Fruit fly (Drosophila melanogaster) whole organism, embryonic: ENCODE results near the gene Mst98Ca.

Source experiments
- CG10267 ChIP-seq: fragments of 200-800 bp; sonication (Bioruptor generic); optimal IDR thresholded peaks from 2 replicates; lab custom pipeline; 2018; ENCODE audit warnings: missing biosample characterization, mild to moderate bottlenecking, missing genetic modification characterization, moderate library complexity
- CG10431 ChIP-seq: fragments of 200-800 bp; sonication (Bioruptor generic); optimal IDR thresholded peaks from 3 replicates; lab custom pipeline; 2018; ENCODE audit warnings: missing biosample characterization, mild to moderate bottlenecking, missing genetic modification characterization
- CG11247 ChIP-seq: fragments of 200-800 bp; sonication (Bioruptor generic); IDR thresholded peaks from 2 replicates; pipeline ENCODE4 v1.3.6; 2022; ENCODE audit warnings: missing biosample characterization, missing genetic modification characterization
- CG12155 ChIP-seq: fragments of 200-800 bp; sonication (Bioruptor generic); optimal IDR thresholded peaks from 3 replicates; lab custom pipeline; 2016; ENCODE audit warnings: missing biosample characterization, missing genetic modification characterization
- CG12744 ChIP-seq: fragments of 200-800 bp; sonication (Bioruptor generic); optimal IDR thresholded peaks from 2 replicates; lab custom pipeline; 2016; ENCODE audit warnings: missing biosample characterization, missing genetic modification characterization
- CG13123 ChIP-seq: fragments of 200-800 bp; sonication (Bioruptor generic); optimal IDR thresholded peaks from 2 replicates; lab custom pipeline; 2016; ENCODE audit warnings: missing biosample characterization, missing genetic modification characterization
- CG13424 ChIP-seq: fragments of 200-800 bp; sonication (Bioruptor generic); optimal IDR thresholded peaks from 2 replicates; lab custom pipeline; 2019; ENCODE audit warnings: missing biosample characterization, mild to moderate bottlenecking, missing genetic modification characterization, moderate library complexity
- CG15696 ChIP-seq: fragments of 200-800 bp; sonication (Bioruptor generic); optimal IDR thresholded peaks from 2 replicates; lab custom pipeline; 2019; ENCODE audit warnings: missing biosample characterization, mild to moderate bottlenecking, missing genetic modification characterization, moderate library complexity
- CG1647 ChIP-seq: fragments of 200-800 bp; sonication (Bioruptor generic); optimal IDR thresholded peaks from 3 replicates; lab custom pipeline; 2016; ENCODE audit warnings: missing biosample characterization, missing genetic modification characterization
- CG16815 ChIP-seq: fragments of 200-800 bp; sonication (Bioruptor generic); optimal IDR thresholded peaks from 3 replicates; lab custom pipeline; 2017; ENCODE audit warnings: missing biosample characterization, mild to moderate bottlenecking, missing genetic modification characterization
- CG17612 ChIP-seq: fragments of 200-800 bp; sonication (Bioruptor generic); IDR thresholded peaks from 2 replicates; pipeline ENCODE4 v1.3.6; 2022; ENCODE audit warnings: missing biosample characterization, missing genetic modification characterization
- CG17829 ChIP-seq: fragments of 200-800 bp; optimal IDR thresholded peaks from 2 replicates; lab custom pipeline; 2019; ENCODE audit warnings: missing biosample characterization, mild to moderate bottlenecking, missing genetic modification characterization, moderate library complexity
- CG2116 ChIP-seq: fragments of 200-800 bp; sonication (Bioruptor generic); optimal IDR thresholded peaks from 3 replicates; lab custom pipeline; 2018; ENCODE audit warnings: missing biosample characterization, mild to moderate bottlenecking, missing genetic modification characterization
- CG2120 ChIP-seq: fragments of 200-800 bp; sonication (Bioruptor generic); optimal IDR thresholded peaks from 3 replicates; lab custom pipeline; 2016; ENCODE audit warnings: missing biosample characterization, missing genetic modification characterization
- CG30020 ChIP-seq: fragments of 200-800 bp; optimal IDR thresholded peaks from 2 replicates; lab custom pipeline; 2019; ENCODE audit warnings: missing biosample characterization, mild to moderate bottlenecking, missing genetic modification characterization, moderate library complexity
- CG3281 ChIP-seq: fragments of 200-800 bp; sonication (Bioruptor generic); optimal IDR thresholded peaks from 3 replicates; lab custom pipeline; 2017; ENCODE audit warnings: missing biosample characterization, mild to moderate bottlenecking, missing genetic modification characterization
- CG4617 ChIP-seq: fragments of 200-800 bp; sonication (Bioruptor generic); optimal IDR thresholded peaks from 3 replicates; lab custom pipeline; 2016; ENCODE audit warnings: missing biosample characterization, missing genetic modification characterization, borderline replicate concordance
- CG6175 ChIP-seq: fragments of 200-800 bp; sonication (Bioruptor generic); IDR thresholded peaks from 3 replicates; pipeline ENCODE4 v1.3.6; 2022; ENCODE audit warnings: missing biosample characterization, missing genetic modification characterization
- CG6683 ChIP-seq: fragments of 200-800 bp; sonication (Bioruptor generic); optimal IDR thresholded peaks from 2 replicates; lab custom pipeline; 2017; ENCODE audit warnings: missing biosample characterization, mild to moderate bottlenecking, missing genetic modification characterization, missing genetic modification reagents
- CG7928 ChIP-seq: fragments of 200-800 bp; sonication (Bioruptor generic); optimal IDR thresholded peaks from 2 replicates; lab custom pipeline; 2017; ENCODE audit warnings: missing biosample characterization, mild to moderate bottlenecking, missing genetic modification characterization
- CG7963 ChIP-seq: fragments of 200-800 bp; sonication (Bioruptor generic); IDR thresholded peaks from 3 replicates; pipeline ENCODE4 v1.3.6; 2022; ENCODE audit warnings: missing biosample characterization, missing genetic modification characterization; ENCODE audit not compliant: partially characterized antibody
- CG8359 ChIP-seq: fragments of 200-800 bp; sonication (Bioruptor generic); optimal IDR thresholded peaks from 2 replicates; lab custom pipeline; 2017; ENCODE audit warnings: missing biosample characterization, mild to moderate bottlenecking, missing genetic modification characterization, borderline replicate concordance
- Dref ChIP-seq: fragments of 200-800 bp; sonication (Bioruptor generic); IDR thresholded peaks from 2 replicates; pipeline ENCODE4 v1.3.6; 2022; ENCODE audit warnings: missing biosample characterization, missing genetic modification characterization
- Gug ChIP-seq: fragments of 200-800 bp; sonication (Bioruptor generic); IDR thresholded peaks from 4 replicates; pipeline ENCODE4 v1.3.6; 2022; ENCODE audit warnings: missing biosample characterization, missing genetic modification characterization
- Hand ChIP-seq: fragments of 200-800 bp; sonication (Bioruptor generic); optimal IDR thresholded peaks from 2 replicates; lab custom pipeline; 2017; ENCODE audit warnings: mild to moderate bottlenecking, missing biosample characterization, missing genetic modification reagents, missing genetic modification characterization
- MESR4 ChIP-seq: fragments of 200-800 bp; sonication (Bioruptor generic); optimal IDR thresholded peaks from 2 replicates; lab custom pipeline; 2018; ENCODE audit warnings: missing biosample characterization, mild to moderate bottlenecking, missing genetic modification characterization, moderate library complexity
- NK7.1 ChIP-seq: fragments of 200-800 bp; sonication (Bioruptor generic); optimal IDR thresholded peaks from 3 replicates; lab custom pipeline; 2016; ENCODE audit warnings: missing biosample characterization, missing genetic modification characterization
- Side ChIP-seq: fragments of 200-800 bp; sonication (Bioruptor generic); optimal IDR thresholded peaks from 2 replicates; lab custom pipeline; 2016; ENCODE audit warnings: missing biosample characterization, missing genetic modification characterization
- Sin3A ChIP-seq: fragments of >200 bp; optimal IDR thresholded peaks from 2 replicates; lab custom pipeline; 2018
- Xrp1 ChIP-seq: fragments of 200-800 bp; sonication (Bioruptor generic); IDR thresholded peaks from 2 replicates; pipeline ENCODE4 v1.3.6; 2022; ENCODE audit warnings: missing biosample characterization, missing genetic modification characterization
- al ChIP-seq: fragments of 200-800 bp; sonication (Bioruptor generic); IDR thresholded peaks from 2 replicates; pipeline ENCODE4 v1.3.6; 2022; ENCODE audit warnings: missing biosample characterization, missing genetic modification characterization
- ap ChIP-seq: fragments of 200-800 bp; sonication (Bioruptor generic); IDR thresholded peaks from 2 replicates; pipeline ENCODE4 v1.3.6; 2022; ENCODE audit warnings: missing biosample characterization, missing genetic modification characterization
- br ChIP-seq: fragments of >200 bp; optimal IDR thresholded peaks from 2 replicates; lab custom pipeline; 2017
- btn ChIP-seq: fragments of 200-800 bp; sonication (Bioruptor generic); optimal IDR thresholded peaks from 2 replicates; lab custom pipeline; 2016; ENCODE audit warnings: missing biosample characterization, missing genetic modification characterization
- chinmo ChIP-seq: fragments of 200-800 bp; sonication (Bioruptor generic); IDR thresholded peaks from 4 replicates; pipeline ENCODE4 v1.3.6; 2022; ENCODE audit warnings: missing biosample characterization, missing genetic modification characterization; ENCODE audit not compliant: partially characterized antibody
- danr ChIP-seq: fragments of 200-800 bp; sonication (Bioruptor generic); IDR thresholded peaks from 2 replicates; pipeline ENCODE4 v1.3.6; 2022; ENCODE audit warnings: missing biosample characterization, missing genetic modification characterization
- eve ChIP-seq, 2 experiments: fragments of >200 bp; optimal IDR thresholded peaks; 2 replicates each; lab custom pipeline; 2017; ENCODE audit warnings: missing biosample characterization in 2 of 2, missing genetic modification characterization in 2 of 2
- fd102C ChIP-seq: fragments of 200-800 bp; sonication (Bioruptor generic); optimal IDR thresholded peaks from 2 replicates; lab custom pipeline; 2018; ENCODE audit warnings: missing biosample characterization, mild to moderate bottlenecking, missing genetic modification characterization, moderate library complexity
- gce ChIP-seq: fragments of 200-800 bp; sonication (Bioruptor generic); IDR thresholded peaks from 3 replicates; pipeline ENCODE4 v1.3.6; 2022; ENCODE audit warnings: missing biosample characterization, missing genetic modification characterization
- hkb ChIP-seq, 2 experiments: fragments of 200-800 bp in 1 of 2; fragments of >200 bp in 1 of 2; sonication (Bioruptor generic) in 1 of 2; IDR thresholded peaks in 1 of 2; optimal IDR thresholded peaks in 1 of 2; 2 replicates each; pipeline versions ENCODE4 v1.3.6 to Lab custom; 2017 to 2022; ENCODE audit warnings: missing biosample characterization in 1 of 2, missing genetic modification characterization in 1 of 2
- klu ChIP-seq: fragments of 200-800 bp; sonication (Bioruptor generic); IDR thresholded peaks from 2 replicates; pipeline ENCODE4 v1.3.6; 2022; ENCODE audit warnings: missing biosample characterization, missing genetic modification characterization
- lmd ChIP-seq: fragments of 200-800 bp; sonication (Bioruptor generic); IDR thresholded peaks from 2 replicates; pipeline ENCODE4 v1.3.6; 2022; ENCODE audit warnings: missing biosample characterization, missing genetic modification characterization
- nom ChIP-seq: fragments of 200-800 bp; sonication (Bioruptor generic); optimal IDR thresholded peaks from 2 replicates; lab custom pipeline; 2017; ENCODE audit warnings: missing biosample characterization, missing genetic modification characterization, mild to moderate bottlenecking, moderate library complexity, missing genetic modification reagents
- pnt ChIP-seq: fragments of 200-800 bp; sonication (Bioruptor generic); optimal IDR thresholded peaks from 3 replicates; lab custom pipeline; 2016; ENCODE audit warnings: missing biosample characterization, missing genetic modification characterization
- pzg ChIP-seq: fragments of 200-800 bp; sonication (Bioruptor generic); optimal IDR thresholded peaks from 3 replicates; lab custom pipeline; 2018; ENCODE audit warnings: missing biosample characterization, mild to moderate bottlenecking, missing genetic modification characterization, moderate library complexity
- sens ChIP-seq: fragments of 200-800 bp; sonication (Bioruptor generic); peaks from one replicate; lab custom pipeline; 2016; ENCODE audit warnings: missing biosample characterization, missing genetic modification characterization
- seq ChIP-seq: fragments of 200-800 bp; sonication (Bioruptor generic); IDR thresholded peaks from 2 replicates; pipeline ENCODE4 v1.3.6; 2022; ENCODE audit warnings: missing biosample characterization, missing genetic modification characterization
- slbo ChIP-seq: fragments of 200-800 bp; sonication (Bioruptor generic); IDR thresholded peaks from 2 replicates; pipeline ENCODE4 v1.3.6; 2022; ENCODE audit warnings: missing biosample characterization, missing genetic modification characterization
- sob ChIP-seq: fragments of 200-800 bp; sonication (Bioruptor generic); IDR thresholded peaks from 2 replicates; pipeline ENCODE4 v1.3.6; 2022; ENCODE audit warnings: missing biosample characterization, missing genetic modification characterization
- tgo ChIP-seq: fragments of 200-800 bp; sonication (Bioruptor generic); IDR thresholded peaks from 3 replicates; pipeline ENCODE4 v1.3.6; 2022; ENCODE audit warnings: missing biosample characterization, missing genetic modification characterization
- unc-4 ChIP-seq: fragments of 200-800 bp; sonication (Bioruptor generic); IDR thresholded peaks from 2 replicates; pipeline ENCODE4 v1.3.6; 2022; ENCODE audit warnings: missing biosample characterization, missing genetic modification characterization; ENCODE audit not compliant: partially characterized antibody
- zen2 ChIP-seq: fragments of 200-800 bp; sonication (Bioruptor generic); IDR thresholded peaks from 3 replicates; pipeline ENCODE4 v1.3.6; 2022; ENCODE audit warnings: missing biosample characterization, missing genetic modification characterization; ENCODE audit not compliant: partially characterized antibody

Mst98Ca gene

DNA sequence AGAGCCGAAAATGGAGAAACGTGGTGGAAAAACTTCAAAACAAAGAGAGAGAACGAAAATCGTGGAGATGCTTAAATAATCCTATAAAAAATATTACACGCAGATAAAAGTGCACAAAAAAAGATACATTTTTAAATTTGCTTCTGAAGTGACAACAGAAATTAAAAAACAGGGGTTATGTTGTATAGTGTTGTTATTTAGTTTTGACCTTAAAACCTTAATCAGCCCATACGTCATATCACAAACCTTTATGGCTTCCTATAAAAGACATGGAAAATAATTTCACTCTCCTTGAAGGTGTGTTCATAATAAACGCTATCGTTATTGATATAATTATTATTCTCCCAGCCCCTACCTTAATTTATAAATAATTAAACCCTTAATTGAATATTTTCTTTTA is 36.0 kb downstream of the Mst98Ca start (continued):
- TF ChIP-seq lmd (GFP tag; lab: Robert Waterston, UW) = no peak
- TF ChIP-seq CG11247 (GFP tag; lab: Robert Waterston, UW) = no peak
- no peak for TF ChIP-seq Hand (GFP tag; lab: Kevin White, UChicago)
- TF ChIP-seq CG12155 = no peak
- no peak for TF ChIP-seq btn (GFP tag; lab: Kevin White, UChicago)
- no peak for TF ChIP-seq MESR4
- no peak for TF ChIP-seq Dref (GFP tag; lab: Robert Waterston, UW)
- no peak for TF ChIP-seq CG10431 (GFP tag; lab: Kevin White, UChicago)
- no peak for TF ChIP-seq CG1647 (GFP tag; lab: Kevin White, UChicago)
- TF ChIP-seq unc-4 (GFP tag; lab: Robert Waterston, UW) = no peak
- TF ChIP-seq sens (GFP tag; lab: Kevin White, UChicago) = no peak
- TF ChIP-seq sob (GFP tag; lab: Robert Waterston, UW) = no peak
- no peak for TF ChIP-seq Xrp1 (GFP tag; lab: Robert Waterston, UW)
- no peak for TF ChIP-seq pzg (GFP tag; lab: Kevin White, UChicago)
- TF ChIP-seq CG6175 = no peak
- no peak for TF ChIP-seq CG16815 (GFP tag; lab: Kevin White, UChicago)
- no peak for TF ChIP-seq br (lab: Kevin White, UChicago)
- TF ChIP-seq NK7.1 = no peak
- TF ChIP-seq CG15696 = no peak
- no peak for TF ChIP-seq CG30020 (tag; lab: Kevin White, UChicago)
- TF ChIP-seq seq (GFP tag; lab: Robert Waterston, UW) = no peak
- no peak for TF ChIP-seq CG8359 (GFP tag; lab: Kevin White, UChicago)
- peak; percentile 65 for TF ChIP-seq CG3281 (GFP tag; lab: Kevin White, UChicago)
- no peak for TF ChIP-seq CG10267 (tag; lab: Kevin White, UChicago)
- no peak for TF ChIP-seq CG13123
- no peak for TF ChIP-seq pnt
- TF ChIP-seq CG17612 (GFP tag; lab: Robert Waterston, UW) = no peak
- TF ChIP-seq Gug (GFP tag; lab: Robert Waterston, UW) = no peak
- no peak for TF ChIP-seq gce (GFP tag; lab: Robert Waterston, UW)
- no peak for TF ChIP-seq Sin3A (lab: Kevin White, UChicago)
- no peak for TF ChIP-seq al (GFP tag; lab: Robert Waterston, UW)
- no peak for TF ChIP-seq hkb (optimal IDR thresholded peaks at IDR 0.05; lab: Kevin White, UChicago)
- no peak for TF ChIP-seq hkb (GFP tag; IDR thresholded peaks at IDR 0.05; lab: Robert Waterston, UW)
- no peak for TF ChIP-seq slbo (GFP tag; lab: Robert Waterston, UW)
- peak; percentile 42 for TF ChIP-seq CG2120 (GFP tag; lab: Kevin White, UChicago)
- TF ChIP-seq chinmo (GFP tag; lab: Robert Waterston, UW) = no peak
- no peak for TF ChIP-seq tgo
- no peak for TF ChIP-seq zen2 (GFP tag; lab: Robert Waterston, UW)
- TF ChIP-seq klu (GFP tag; lab: Robert Waterston, UW) = no peak
- TF ChIP-seq CG2116 (GFP tag; lab: Kevin White, UChicago) = peak; percentile 19
- peak; percentile 38 for TF ChIP-seq CG13424 (tag; lab: Kevin White, UChicago)
- TF ChIP-seq ap = no peak
- no peak for TF ChIP-seq nom
- TF ChIP-seq CG4617 = peak; percentile 3
- no peak for TF ChIP-seq danr (GFP tag; lab: Robert Waterston, UW)
- no peak for TF ChIP-seq CG6683 (GFP tag; lab: Kevin White, UChicago)
- peak; percentile 36 for TF ChIP-seq CG12744 (GFP tag; lab: Kevin White, UChicago)
- TF ChIP-seq fd102C (GFP tag; lab: Kevin White, UChicago) = no peak
- TF ChIP-seq CG7963 (GFP tag; lab: Robert Waterston, UW) = no peak
- TF ChIP-seq eve (GFP tag; optimal IDR thresholded peaks at IDR 0.05; lab: Kevin White, UChicago) = no peak
- TF ChIP-seq CG7928 (GFP tag; lab: Kevin White, UChicago) = peak; percentile 8
- TF ChIP-seq CG17829 (tag; lab: Kevin White, UChicago) = peak; percentile 29
- no peak for TF ChIP-seq Side (GFP tag; lab: Kevin White, UChicago)
